Fruit fly (Drosophila melanogaster) whole organism, wandering third instar larva: Measurements from ENCODE around the gene Pka-C2.

ENCODE experiments used
- Abd-B ChIP-seq: fragments of >200 bp; optimal IDR thresholded peaks from 2 replicates; lab custom pipeline; 2017; ENCODE audit warnings: missing biosample characterization, missing genetic modification characterization
- CrebA ChIP-seq: fragments of 200-800 bp; sonication (Bioruptor generic); optimal IDR thresholded peaks from 2 replicates; lab custom pipeline; 2016; ENCODE audit warnings: missing biosample characterization, mild to moderate bottlenecking, missing genetic modification characterization, borderline replicate concordance
- Dfd ChIP-seq: fragments of >200 bp; optimal IDR thresholded peaks from 2 replicates; lab custom pipeline; 2017; ENCODE audit warnings: missing biosample characterization, missing genetic modification characterization
- Myc ChIP-seq: fragments of >200 bp; optimal IDR thresholded peaks from 2 replicates; lab custom pipeline; 2017
- br ChIP-seq: fragments of 200-800 bp; sonication (Bioruptor generic); optimal IDR thresholded peaks from 2 replicates; lab custom pipeline; 2016; ENCODE audit warnings: missing biosample characterization, missing genetic modification characterization
- dl ChIP-seq, 2 experiments: fragments of 175-275, 200-275 bp in 1 of 2; fragments of 200-275 bp in 1 of 2; sonication (Bioruptor generic); optimal IDR thresholded peaks; lab custom pipeline; 2018; ENCODE audit warnings: mild to moderate bottlenecking in 2 of 2, missing biosample characterization in 2 of 2, missing genetic modification characterization in 2 of 2, moderate library complexity in 2 of 2; ENCODE audit not compliant: partially characterized antibody in 2 of 2, insufficient read depth in 1 of 2
- dsf ChIP-seq: sonication (Bioruptor generic); optimal IDR thresholded peaks from 2 replicates; lab custom pipeline; 2016; ENCODE audit warnings: missing biosample characterization, missing genetic modification characterization, borderline replicate concordance
- foxo ChIP-seq, 2 experiments: fragments of 200-800 bp; sonication (Bioruptor generic); optimal IDR thresholded peaks; 2 replicates in 1 of 2; 3 replicates in 1 of 2; lab custom pipeline; 2016 to 2017; ENCODE audit warnings: missing biosample characterization in 2 of 2, missing genetic modification characterization in 2 of 2
- h ChIP-seq: fragments of 200-800 bp; sonication (Bioruptor generic); optimal IDR thresholded peaks from 3 replicates; lab custom pipeline; 2016; ENCODE audit warnings: missing biosample characterization, mild to moderate bottlenecking, missing genetic modification characterization

DNA sequence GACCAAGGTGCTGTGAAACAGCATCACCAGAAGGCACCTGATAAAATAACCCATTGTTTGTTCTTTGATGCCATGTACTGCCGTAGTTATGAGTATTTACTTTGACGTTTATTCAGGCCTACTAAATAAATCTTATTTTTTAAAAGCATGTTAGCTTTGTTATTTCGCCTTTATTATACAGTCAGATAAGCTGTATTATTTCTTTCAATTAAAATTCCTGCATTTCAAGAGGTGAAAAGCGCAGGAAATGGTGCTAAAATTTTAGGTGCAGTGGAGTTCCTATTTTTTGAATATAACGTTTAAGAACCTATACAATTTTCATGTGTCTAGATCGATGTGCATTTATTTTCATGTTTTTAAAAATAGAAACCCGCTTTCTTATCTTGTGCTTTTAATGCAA lies 51.2 kb downstream of the Pka-C2 start, which contains the start of gene CG31013:
- no peak for TF ChIP-seq br
- TF ChIP-seq h = no peak
- no peak for TF ChIP-seq Abd-B (GFP tag; lab: Kevin White, UChicago)
- TF ChIP-seq foxo (GFP tag; optimal IDR thresholded peaks at IDR 0.05; lab: Kevin White, UChicago) = no peak
- no peak for TF ChIP-seq CrebA
- no peak for TF ChIP-seq Dfd (GFP tag; lab: Kevin White, UChicago)
- TF ChIP-seq dl (GFP tag; optimal IDR thresholded peaks at IDR 0.05; lab: Kevin White, UChicago; ENCODE audit: insufficient read depth in 1 of 2, partially characterized antibody in 2 of 2) = no peak
- no peak for TF ChIP-seq dsf (GFP tag; lab: Kevin White, UChicago)
- no peak for TF ChIP-seq Myc (lab: Kevin White, UChicago)
